Fruit fly (Drosophila melanogaster) whole organism, prepupa: Measurements from ENCODE around the gene CG3631.

Experiments
- Blimp-1 ChIP-seq: fragments of 200-800 bp; sonication (Bioruptor generic); optimal IDR thresholded peaks from 3 replicates; lab custom pipeline; 2017; ENCODE audit warnings: missing biosample characterization, missing genetic modification characterization, mild to moderate bottlenecking, moderate library complexity, missing genetic modification reagents
- CG10631 ChIP-seq: fragments of 200-800 bp; sonication (Bioruptor generic); optimal IDR thresholded peaks from 2 replicates; lab custom pipeline; 2016; ENCODE audit warnings: missing biosample characterization, missing genetic modification characterization
- CG10669 ChIP-seq: fragments of 200-800 bp; sonication (Bioruptor generic); optimal IDR thresholded peaks from 3 replicates; lab custom pipeline; 2018; ENCODE audit warnings: missing biosample characterization, mild to moderate bottlenecking, missing genetic modification characterization, moderate library complexity
- CG11294 ChIP-seq: fragments of 200-800 bp; sonication (Bioruptor generic); IDR thresholded peaks from 2 replicates; pipeline ENCODE4 v1.3.6; 2022; ENCODE audit warnings: missing biosample characterization, missing genetic modification characterization
- CG11762 ChIP-seq: fragments of 200-800 bp; sonication (Bioruptor generic); optimal IDR thresholded peaks from 3 replicates; lab custom pipeline; 2016; ENCODE audit warnings: missing biosample characterization, missing genetic modification characterization; ENCODE audit not compliant: insufficient read depth
- CG11902 ChIP-seq: fragments of 200-800 bp; sonication (Bioruptor generic); optimal IDR thresholded peaks from 3 replicates; lab custom pipeline; 2016; ENCODE audit warnings: missing biosample characterization, missing genetic modification characterization
- CG15336 ChIP-seq: fragments of 200-800 bp; sonication (Bioruptor generic); IDR thresholded peaks from 2 replicates; pipeline ENCODE4 v1.3.6; 2022; ENCODE audit warnings: missing biosample characterization, missing genetic modification characterization
- CG1621 ChIP-seq: fragments of 200-800 bp; sonication (Bioruptor generic); optimal IDR thresholded peaks from 3 replicates; lab custom pipeline; 2018; ENCODE audit warnings: missing biosample characterization, mild to moderate bottlenecking, missing genetic modification characterization
- CG16779 ChIP-seq: fragments of 200-800 bp; sonication (Bioruptor generic); optimal IDR thresholded peaks from 3 replicates; lab custom pipeline; 2017; ENCODE audit warnings: missing biosample characterization, mild to moderate bottlenecking, missing genetic modification characterization
- CG32006 ChIP-seq: fragments of 200-800 bp; sonication (Bioruptor generic); optimal IDR thresholded peaks from 3 replicates; lab custom pipeline; 2017; ENCODE audit warnings: missing biosample characterization, mild to moderate bottlenecking, missing genetic modification characterization
- CG3919 ChIP-seq: fragments of 200-800 bp; sonication (Bioruptor generic); optimal IDR thresholded peaks from 3 replicates; lab custom pipeline; 2016; ENCODE audit warnings: missing biosample characterization, missing genetic modification characterization
- CG6163 ChIP-seq: fragments of 200-800 bp; sonication (Bioruptor generic); IDR thresholded peaks from 3 replicates; pipeline ENCODE4 v1.3.6; 2022; ENCODE audit warnings: missing biosample characterization, missing genetic modification characterization
- CG6276 ChIP-seq: fragments of 200-800 bp; sonication (Bioruptor generic); optimal IDR thresholded peaks from 2 replicates; lab custom pipeline; 2017; ENCODE audit warnings: missing biosample characterization, mild to moderate bottlenecking, missing genetic modification characterization
- CG6792 ChIP-seq: fragments of 200-800 bp; sonication (Bioruptor generic); optimal IDR thresholded peaks from 3 replicates; lab custom pipeline; 2016; ENCODE audit warnings: missing biosample characterization, missing genetic modification characterization
- CG6808 ChIP-seq: fragments of 200-800 bp; sonication (Bioruptor generic); optimal IDR thresholded peaks from 3 replicates; lab custom pipeline; 2017; ENCODE audit warnings: missing biosample characterization, missing genetic modification characterization, mild to moderate bottlenecking, moderate library complexity, missing genetic modification reagents
- CG7368 ChIP-seq: fragments of 200-800 bp; sonication (Bioruptor generic); optimal IDR thresholded peaks from 3 replicates; lab custom pipeline; 2016; ENCODE audit warnings: missing biosample characterization, missing genetic modification characterization
- CG8119 ChIP-seq: fragments of 200-800 bp; sonication (Bioruptor generic); IDR thresholded peaks from 3 replicates; pipeline ENCODE4 v1.3.6; 2022; ENCODE audit warnings: missing biosample characterization, missing genetic modification characterization
- CG8632 ChIP-seq: fragments of 200-800 bp; sonication (Bioruptor generic); optimal IDR thresholded peaks from 3 replicates; lab custom pipeline; 2016; ENCODE audit warnings: missing biosample characterization, missing genetic modification characterization
- CG9139 ChIP-seq: fragments of 200-800 bp; sonication (Bioruptor generic); optimal IDR thresholded peaks from 3 replicates; lab custom pipeline; 2017; ENCODE audit warnings: missing biosample characterization, mild to moderate bottlenecking, missing genetic modification characterization
- Eip75B ChIP-seq: fragments of 200-800 bp; sonication (Bioruptor generic); optimal IDR thresholded peaks from 3 replicates; lab custom pipeline; 2016; ENCODE audit warnings: missing biosample characterization, missing genetic modification characterization
- Eip78C ChIP-seq: fragments of 200-800 bp; sonication (Bioruptor generic); peaks from one replicate; lab custom pipeline; 2016; ENCODE audit warnings: missing biosample characterization, missing genetic modification characterization
- Eip93F ChIP-seq: fragments of 200-800 bp; sonication (Bioruptor generic); optimal IDR thresholded peaks from 2 replicates; lab custom pipeline; 2016; ENCODE audit warnings: missing biosample characterization, mild to moderate bottlenecking, missing genetic modification characterization
- Ets21C ChIP-seq: fragments of 200-800 bp; sonication (Bioruptor generic); optimal IDR thresholded peaks from 3 replicates; lab custom pipeline; 2016; ENCODE audit warnings: missing biosample characterization, missing genetic modification characterization
- Ets96B ChIP-seq: fragments of 200-800 bp; optimal IDR thresholded peaks from 2 replicates; lab custom pipeline; 2019; ENCODE audit warnings: missing biosample characterization, mild to moderate bottlenecking, missing genetic modification characterization, moderate library complexity
- Hr38 ChIP-seq: sonication (Bioruptor generic); optimal IDR thresholded peaks from 2 replicates; lab custom pipeline; 2016; ENCODE audit warnings: missing biosample characterization, missing genetic modification characterization
- Hr39 ChIP-seq: fragments of 200-800 bp; sonication (Bioruptor generic); optimal IDR thresholded peaks from 2 replicates; lab custom pipeline; 2016; ENCODE audit warnings: missing biosample characterization, missing genetic modification characterization
- Hr4 ChIP-seq: fragments of 200-800 bp; sonication (Bioruptor generic); optimal IDR thresholded peaks from 3 replicates; lab custom pipeline; 2016; ENCODE audit warnings: missing biosample characterization, missing genetic modification characterization
- OdsH ChIP-seq: fragments of 200-800 bp; sonication (Bioruptor generic); optimal IDR thresholded peaks from 3 replicates; lab custom pipeline; 2016; ENCODE audit warnings: missing biosample characterization, missing genetic modification characterization
- Smox ChIP-seq: fragments of 200-800 bp; sonication (Bioruptor generic); optimal IDR thresholded peaks from 3 replicates; lab custom pipeline; 2016; ENCODE audit warnings: missing biosample characterization, missing genetic modification characterization
- Sox102F ChIP-seq: fragments of 200-800 bp; sonication (Bioruptor generic); optimal IDR thresholded peaks from 2 replicates; lab custom pipeline; 2016; ENCODE audit warnings: missing biosample characterization, mild to moderate bottlenecking, missing genetic modification characterization
- Sox14 ChIP-seq: fragments of 200-800 bp; sonication (Bioruptor generic); optimal IDR thresholded peaks from 3 replicates; lab custom pipeline; 2016; ENCODE audit warnings: missing biosample characterization, missing genetic modification characterization
- Sox15 ChIP-seq: fragments of 200-800 bp; sonication (Bioruptor generic); optimal IDR thresholded peaks from 3 replicates; lab custom pipeline; 2016; ENCODE audit warnings: missing biosample characterization, missing genetic modification characterization
- achi ChIP-seq: fragments of 200-800 bp; sonication (Bioruptor generic); optimal IDR thresholded peaks from 3 replicates; lab custom pipeline; 2016; ENCODE audit warnings: missing biosample characterization, missing genetic modification characterization
- dac ChIP-seq: fragments of 200-800 bp; sonication (Bioruptor generic); optimal IDR thresholded peaks from 2 replicates; lab custom pipeline; 2017; ENCODE audit warnings: missing biosample characterization, mild to moderate bottlenecking, missing genetic modification characterization
- dsx ChIP-seq: fragments of 200-800 bp; optimal IDR thresholded peaks from 3 replicates; lab custom pipeline; 2019; ENCODE audit warnings: missing biosample characterization, mild to moderate bottlenecking, missing genetic modification characterization, moderate library complexity; ENCODE audit not compliant: poor library complexity, severe bottlenecking
- eg ChIP-seq: fragments of 200-800 bp; sonication (Bioruptor generic); IDR thresholded peaks from 3 replicates; pipeline ENCODE4 v1.3.6; 2022; ENCODE audit warnings: missing biosample characterization, missing genetic modification characterization
- esn ChIP-seq: fragments of 200-800 bp; sonication (Bioruptor generic); optimal IDR thresholded peaks from 2 replicates; lab custom pipeline; 2016; ENCODE audit warnings: missing biosample characterization, mild to moderate bottlenecking, missing genetic modification characterization, moderate library complexity
- lz ChIP-seq: fragments of 200-800 bp; sonication (Bioruptor generic); optimal IDR thresholded peaks from 3 replicates; lab custom pipeline; 2016; ENCODE audit warnings: missing biosample characterization, missing genetic modification characterization
- net ChIP-seq: fragments of 200-800 bp; sonication (Bioruptor generic); optimal IDR thresholded peaks from 3 replicates; lab custom pipeline; 2016; ENCODE audit warnings: missing biosample characterization, missing genetic modification characterization
- pdm3 ChIP-seq: fragments of 200-800 bp; sonication (Bioruptor generic); optimal IDR thresholded peaks from 3 replicates; lab custom pipeline; 2016; ENCODE audit warnings: missing biosample characterization, missing genetic modification characterization
- salr ChIP-seq, 2 experiments: fragments of 200-800 bp; sonication (Bioruptor generic); optimal IDR thresholded peaks; 3 replicates each; lab custom pipeline; 2016 to 2018; ENCODE audit warnings: missing biosample characterization in 2 of 2, missing genetic modification characterization in 2 of 2, mild to moderate bottlenecking in 1 of 2
- spab ChIP-seq: fragments of 200-800 bp; sonication (Bioruptor generic); optimal IDR thresholded peaks from 2 replicates; lab custom pipeline; 2017; ENCODE audit warnings: missing biosample characterization, mild to moderate bottlenecking, missing genetic modification characterization, missing genetic modification reagents
- ss ChIP-seq, 2 experiments: fragments of 200-800 bp; sonication (Bioruptor generic); optimal IDR thresholded peaks; 2 replicates in 1 of 2; 3 replicates in 1 of 2; lab custom pipeline; 2017 to 2018; ENCODE audit warnings: mild to moderate bottlenecking in 2 of 2, missing biosample characterization in 2 of 2, missing genetic modification characterization in 2 of 2, moderate library complexity in 1 of 2
- vri ChIP-seq: fragments of 200-800 bp; sonication (Bioruptor generic); optimal IDR thresholded peaks from 3 replicates; lab custom pipeline; 2016; ENCODE audit warnings: missing biosample characterization, mild to moderate bottlenecking, missing genetic modification characterization

CG3631 gene

dm6 chr3R:14847844-14848243, 31.4 kb upstream of the CG3631 start (continued):
- no peak for TF ChIP-seq Hr39 (GFP tag; lab: Kevin White, UChicago)
- peak; percentile 79 for TF ChIP-seq Eip78C (GFP tag; lab: Kevin White, UChicago)
- no peak for TF ChIP-seq salr (GFP tag; optimal IDR thresholded peaks at IDR 0.05; lab: Kevin White, UChicago)
- TF ChIP-seq Hr38: no peak
- peak; percentile 35 for TF ChIP-seq CG32006 (GFP tag; lab: Kevin White, UChicago)
- TF ChIP-seq esn (GFP tag; lab: Kevin White, UChicago): no peak
- TF ChIP-seq vri (GFP tag; lab: Kevin White, UChicago): no peak
- peak; percentile 25; the same call in 1 of the 3 replicates for TF ChIP-seq CG6163 (GFP tag; lab: Robert Waterston, UW)
- TF ChIP-seq dac (GFP tag; lab: Kevin White, UChicago): no peak
- TF ChIP-seq OdsH (GFP tag; lab: Kevin White, UChicago): peak; percentile 24
- no peak for TF ChIP-seq CG11902
- TF ChIP-seq CG15336: peak; percentile 46; the same call in 1 of the 2 replicates
- TF ChIP-seq net (GFP tag; lab: Kevin White, UChicago): no peak
- TF ChIP-seq Sox102F (GFP tag; lab: Kevin White, UChicago): no peak
- TF ChIP-seq CG8632: no peak
- no peak for TF ChIP-seq CG7368
- TF ChIP-seq CG11762 (GFP tag; lab: Kevin White, UChicago): no peak
- peak; percentile 21 for TF ChIP-seq achi (GFP tag; lab: Kevin White, UChicago)
- TF ChIP-seq Eip93F (GFP tag; lab: Kevin White, UChicago): no peak
- TF ChIP-seq CG10669 (GFP tag; lab: Kevin White, UChicago): peak; percentile 50
- TF ChIP-seq Eip75B (GFP tag; lab: Kevin White, UChicago): peak; percentile 14
- peak; percentile 28 for TF ChIP-seq CG9139 (GFP tag; lab: Kevin White, UChicago)
- no peak for TF ChIP-seq Sox15

- TF ChIP-seq CG1621 (tag; lab: Kevin White, UChicago): peak; percentile 50
- no peak for TF ChIP-seq lz (GFP tag; lab: Kevin White, UChicago)
- no peak for TF ChIP-seq CG11762 (GFP tag; lab: Kevin White, UChicago)
- peak; percentile 43 for TF ChIP-seq CG6808 (GFP tag; lab: Kevin White, UChicago)
- peak; percentile 12 for TF ChIP-seq CG10669 (GFP tag; lab: Kevin White, UChicago)
- no peak for TF ChIP-seq Ets96B (tag; lab: Kevin White, UChicago)
- TF ChIP-seq ss (GFP tag; optimal IDR thresholded peaks at IDR 0.05; lab: Kevin White, UChicago): peak; percentile 38 to 59
- TF ChIP-seq CG16779 (tag; lab: Kevin White, UChicago): no peak
- TF ChIP-seq spab (GFP tag; lab: Kevin White, UChicago): peak; percentile 18
- TF ChIP-seq Eip78C (GFP tag; lab: Kevin White, UChicago): peak; percentile 53
- TF ChIP-seq Eip75B (GFP tag; lab: Kevin White, UChicago): peak; percentile 16
- peak; percentile 1 for TF ChIP-seq CG3919
- peak; percentile 25 for TF ChIP-seq dsx (GFP tag; lab: Kevin White, UChicago)
Measured at dm6 chr3R:14852610-14853009, 26.6 kb upstream of the CG3631 start.

dm6 chr3R:14853767-14854191, 25.5 kb upstream of the CG3631 start:
- TF ChIP-seq CG11762 (GFP tag; lab: Kevin White, UChicago): peak; percentile 27
- TF ChIP-seq CG6163 (GFP tag; lab: Robert Waterston, UW): peak; percentile 79
- peak; percentile 81 for TF ChIP-seq vri (GFP tag; lab: Kevin White, UChicago)
- peak; percentile 1 for TF ChIP-seq spab (GFP tag; lab: Kevin White, UChicago)
- no peak for TF ChIP-seq Smox (GFP tag; lab: Kevin White, UChicago)
- peak; percentile 82 for TF ChIP-seq CG3919
- TF ChIP-seq achi (GFP tag; lab: Kevin White, UChicago): peak; percentile 54
- peak; percentile 28 for TF ChIP-seq lz (GFP tag; lab: Kevin White, UChicago)
- TF ChIP-seq eg: peak; percentile 70; the same call in 2 of the 3 replicates
- TF ChIP-seq CG1621 (tag; lab: Kevin White, UChicago): peak; percentile 54
- peak; percentile 91 for TF ChIP-seq Eip78C (GFP tag; lab: Kevin White, UChicago)
- peak; percentile 15 for TF ChIP-seq pdm3 (GFP tag; lab: Kevin White, UChicago)
- TF ChIP-seq Eip93F (GFP tag; lab: Kevin White, UChicago): no peak
- TF ChIP-seq CG6276 (GFP tag; lab: Kevin White, UChicago): peak; percentile 47
- no peak for TF ChIP-seq CG10631 (GFP tag; lab: Kevin White, UChicago)
- TF ChIP-seq esn (GFP tag; lab: Kevin White, UChicago): peak; percentile 71
- TF ChIP-seq CG8119: peak; percentile 52; the same call in 1 of the 3 replicates
- no peak for TF ChIP-seq CG11902
- TF ChIP-seq CG11294: no peak
- peak; percentile 55 for TF ChIP-seq dsx (GFP tag; lab: Kevin White, UChicago)
- TF ChIP-seq Sox14 (GFP tag; lab: Kevin White, UChicago): peak; percentile 67
- peak; percentile 46 for TF ChIP-seq Eip75B (GFP tag; lab: Kevin White, UChicago)
- TF ChIP-seq CG15336: no peak; the same call in 1 of the 2 replicates
- TF ChIP-seq CG6792 (GFP tag; lab: Kevin White, UChicago): peak; percentile 49
- TF ChIP-seq Blimp-1 (GFP tag; lab: Kevin White, UChicago): peak; percentile 55
- TF ChIP-seq OdsH (GFP tag; lab: Kevin White, UChicago): no peak
- no peak for TF ChIP-seq Ets21C (GFP tag; lab: Kevin White, UChicago)
- TF ChIP-seq Hr4 (GFP tag; lab: Kevin White, UChicago): no peak
